Worm (Caenorhabditis elegans) whole organism, midembryonic: ENCODE results near the gene tsr-2.

Experiments
- flt-1 ChIP-seq: fragments of 200-800 bp; sonication (Bioruptor generic); IDR thresholded peaks from 2 replicates; pipeline ENCODE4 v1.3.6; 2022; ENCODE audit warnings: missing genetic modification characterization, missing compliant biosample characterization
- ref-1 ChIP-seq: fragments of 200-800 bp; sonication (Bioruptor generic); conservative IDR thresholded peaks from 2 replicates; pipeline ENCODE4 v1.3.6; 2022; ENCODE audit warnings: missing genetic modification reagents, missing genetic modification characterization, missing compliant biosample characterization

- TF ChIP-seq flt-1 (GFP tag; lab: Robert Waterston, UW), result no peak
- TF ChIP-seq ref-1 (GFP tag; lab: Robert Waterston, UW), result no peak
Measured at ce11 chrIV:16629090-16629489, 27.3 kb upstream of the tsr-2 start, which contains the start of gene Y51H4A.936.
